Fruit fly (Drosophila melanogaster) whole organism, embryonic: ENCODE results near the gene CG15308.

ENCODE experiments used
- ATbp ChIP-seq: fragments of 200-800 bp; sonication (Bioruptor generic); optimal IDR thresholded peaks from 2 replicates; lab custom pipeline; 2017; ENCODE audit warnings: missing biosample characterization, mild to moderate bottlenecking, missing genetic modification characterization, missing genetic modification reagents
- Abd-B ChIP-seq: fragments of 200-800 bp; sonication (Bioruptor generic); optimal IDR thresholded peaks from 2 replicates; lab custom pipeline; 2018; ENCODE audit warnings: missing biosample characterization, mild to moderate bottlenecking, missing genetic modification characterization, moderate library complexity
- Awh ChIP-seq: fragments of 200-800 bp; sonication (Bioruptor generic); IDR thresholded peaks from 2 replicates; pipeline ENCODE4, ENCODE4 v1.3.6; 2022; ENCODE audit warnings: missing biosample characterization, missing genetic modification characterization
- CG12155 ChIP-seq: fragments of 200-800 bp; sonication (Bioruptor generic); optimal IDR thresholded peaks from 3 replicates; lab custom pipeline; 2016; ENCODE audit warnings: missing biosample characterization, missing genetic modification characterization
- CG12219 ChIP-seq: fragments of 200-800 bp; sonication (Bioruptor generic); optimal IDR thresholded peaks from 3 replicates; lab custom pipeline; 2018; ENCODE audit warnings: missing biosample characterization, mild to moderate bottlenecking, missing genetic modification characterization
- CG12236 ChIP-seq: fragments of 200-800 bp; sonication (Bioruptor generic); optimal IDR thresholded peaks from 2 replicates; lab custom pipeline; 2016; ENCODE audit warnings: missing biosample characterization, missing genetic modification characterization
- CG14860 ChIP-seq: fragments of 200-800 bp; sonication (Bioruptor generic); IDR thresholded peaks from 3 replicates; pipeline ENCODE4 v1.3.6; 2022; ENCODE audit warnings: missing biosample characterization, missing genetic modification characterization; ENCODE audit not compliant: partially characterized antibody
- CG15073 ChIP-seq: fragments of 200-800 bp; sonication (Bioruptor generic); optimal IDR thresholded peaks from 2 replicates; lab custom pipeline; 2016; ENCODE audit warnings: missing biosample characterization, missing genetic modification characterization
- CG17612 ChIP-seq: fragments of 200-800 bp; sonication (Bioruptor generic); IDR thresholded peaks from 2 replicates; pipeline ENCODE4 v1.3.6; 2022; ENCODE audit warnings: missing biosample characterization, missing genetic modification characterization
- CG17912 ChIP-seq: fragments of 200-800 bp; sonication (Bioruptor generic); optimal IDR thresholded peaks from 2 replicates; lab custom pipeline; 2018; ENCODE audit warnings: missing biosample characterization, mild to moderate bottlenecking, missing genetic modification characterization
- CG2120 ChIP-seq: fragments of 200-800 bp; sonication (Bioruptor generic); optimal IDR thresholded peaks from 3 replicates; lab custom pipeline; 2016; ENCODE audit warnings: missing biosample characterization, missing genetic modification characterization
- CG3065 ChIP-seq: fragments of 200-800 bp; sonication (Bioruptor generic); optimal IDR thresholded peaks from 2 replicates; lab custom pipeline; 2016; ENCODE audit warnings: missing biosample characterization, missing genetic modification characterization
- CG3726 ChIP-seq: fragments of 200-800 bp; sonication (Bioruptor generic); IDR thresholded peaks from 3 replicates; pipeline ENCODE4, ENCODE4 v1.3.6; 2022; ENCODE audit warnings: missing biosample characterization, missing genetic modification characterization
- CG43689 ChIP-seq: fragments of 200-800 bp; sonication (Bioruptor generic); IDR thresholded peaks from 2 replicates; pipeline ENCODE4 v1.3.6; 2022; ENCODE audit warnings: missing biosample characterization, missing genetic modification characterization
- CG4820 ChIP-seq: fragments of 200-800 bp; sonication (Bioruptor generic); optimal IDR thresholded peaks from 3 replicates; lab custom pipeline; 2016; ENCODE audit warnings: missing biosample characterization, missing genetic modification characterization
- CG6175 ChIP-seq: fragments of 200-800 bp; sonication (Bioruptor generic); IDR thresholded peaks from 3 replicates; pipeline ENCODE4 v1.3.6; 2022; ENCODE audit warnings: missing biosample characterization, missing genetic modification characterization
- CG6791 ChIP-seq: fragments of 200-800 bp; sonication (Bioruptor generic); IDR thresholded peaks from 3 replicates; pipeline ENCODE4 v1.3.6; 2022; ENCODE audit warnings: missing biosample characterization, missing genetic modification characterization; ENCODE audit not compliant: partially characterized antibody
- CG6854 ChIP-seq: fragments of 200-800 bp; sonication (Bioruptor generic); optimal IDR thresholded peaks from 3 replicates; lab custom pipeline; 2017; ENCODE audit warnings: missing biosample characterization, mild to moderate bottlenecking, missing genetic modification characterization
- CG8388 ChIP-seq: fragments of 200-800 bp; sonication (Bioruptor generic); optimal IDR thresholded peaks from 2 replicates; lab custom pipeline; 2019; ENCODE audit warnings: missing biosample characterization, mild to moderate bottlenecking, missing genetic modification characterization, moderate library complexity
- Dll ChIP-seq: fragments of 200-800 bp; sonication (Bioruptor generic); IDR thresholded peaks from 4 replicates; pipeline ENCODE4 v1.3.6; 2022; ENCODE audit warnings: missing biosample characterization, missing genetic modification characterization; ENCODE audit not compliant: partially characterized antibody
- HLH4C ChIP-seq: fragments of 200-800 bp; sonication (Bioruptor generic); IDR thresholded peaks from 3 replicates; pipeline ENCODE4 v1.3.6; 2022; ENCODE audit warnings: missing biosample characterization, missing genetic modification characterization; ENCODE audit not compliant: partially characterized antibody
- HmgZ ChIP-seq: fragments of 200-800 bp; sonication (Bioruptor generic); optimal IDR thresholded peaks from 2 replicates; lab custom pipeline; 2018; ENCODE audit warnings: missing biosample characterization, mild to moderate bottlenecking, missing genetic modification characterization
- Hr39 ChIP-seq: fragments of >200 bp; optimal IDR thresholded peaks from 2 replicates; lab custom pipeline; 2017
- Hsf ChIP-seq: fragments of 200-800 bp; sonication (Bioruptor generic); optimal IDR thresholded peaks from 3 replicates; lab custom pipeline; 2016; ENCODE audit warnings: missing biosample characterization, missing genetic modification characterization
- Jarid2 ChIP-seq: fragments of 200-800 bp; sonication (Bioruptor generic); optimal IDR thresholded peaks from 3 replicates; lab custom pipeline; 2017; ENCODE audit warnings: mild to moderate bottlenecking, missing biosample characterization, missing genetic modification reagents, missing genetic modification characterization
- PHDP ChIP-seq: fragments of 200-800 bp; sonication (Bioruptor generic); optimal IDR thresholded peaks from 3 replicates; lab custom pipeline; 2018; ENCODE audit warnings: missing biosample characterization, mild to moderate bottlenecking, missing genetic modification characterization, moderate library complexity
- Ptx1 ChIP-seq: fragments of 200-800 bp; sonication (Bioruptor generic); IDR thresholded peaks from 2 replicates; pipeline ENCODE4 v1.3.6; 2022; ENCODE audit warnings: missing biosample characterization, missing genetic modification characterization
- Sry-β ChIP-seq: fragments of 200-800 bp; sonication (Bioruptor generic); optimal IDR thresholded peaks from 2 replicates; lab custom pipeline; 2018; ENCODE audit warnings: missing biosample characterization, mild to moderate bottlenecking, missing genetic modification characterization, moderate library complexity
- ac ChIP-seq: fragments of 200-800 bp; sonication (Bioruptor generic); optimal IDR thresholded peaks from 3 replicates; lab custom pipeline; 2017; ENCODE audit warnings: missing biosample characterization, mild to moderate bottlenecking, missing genetic modification characterization
- aop ChIP-seq: fragments of 200-800 bp; sonication (Bioruptor generic); IDR thresholded peaks from 2 replicates; pipeline ENCODE4 v1.3.6; 2022; ENCODE audit warnings: missing biosample characterization, missing genetic modification characterization
- bcd ChIP-seq: fragments of 200-800 bp; sonication (Bioruptor generic); optimal IDR thresholded peaks from 2 replicates; lab custom pipeline; 2017; ENCODE audit warnings: missing biosample characterization, mild to moderate bottlenecking, missing genetic modification characterization
- croc ChIP-seq: fragments of 200-800 bp; sonication (Bioruptor generic); conservative IDR thresholded peaks from 3 replicates; pipeline ENCODE4 v1.3.6; 2022; ENCODE audit warnings: missing biosample characterization, missing genetic modification characterization
- dan ChIP-seq: fragments of 200-800 bp; sonication (Bioruptor generic); IDR thresholded peaks from 2 replicates; pipeline ENCODE4 v1.3.6; 2022; ENCODE audit warnings: missing biosample characterization, missing genetic modification characterization
- esg ChIP-seq: fragments of 200-800 bp; sonication (Bioruptor generic); conservative IDR thresholded peaks from 2 replicates; pipeline ENCODE4 v1.3.6; 2022; ENCODE audit warnings: missing biosample characterization, missing genetic modification characterization
- fd64A ChIP-seq: fragments of 200-800 bp; sonication (Bioruptor generic); optimal IDR thresholded peaks from 3 replicates; lab custom pipeline; 2018; ENCODE audit warnings: missing biosample characterization, mild to moderate bottlenecking, missing genetic modification characterization
- ftz-f1 ChIP-seq: fragments of 200-800 bp; sonication (Bioruptor generic); optimal IDR thresholded peaks from 2 replicates; lab custom pipeline; 2016; ENCODE audit warnings: missing biosample characterization, missing genetic modification characterization
- gem ChIP-seq: fragments of 200-800 bp; sonication (Bioruptor generic); optimal IDR thresholded peaks from 2 replicates; lab custom pipeline; 2019; ENCODE audit warnings: missing biosample characterization, mild to moderate bottlenecking, missing genetic modification characterization, moderate library complexity
- gsb ChIP-seq: fragments of 200-800 bp; sonication (Bioruptor generic); IDR thresholded peaks from 2 replicates; pipeline ENCODE4 v1.3.6; 2022; ENCODE audit warnings: missing biosample characterization, missing genetic modification characterization
- hbn ChIP-seq: fragments of 200-800 bp; sonication (Bioruptor generic); IDR thresholded peaks from 2 replicates; pipeline ENCODE4 v1.3.6; 2022; ENCODE audit warnings: missing biosample characterization, missing genetic modification characterization; ENCODE audit not compliant: partially characterized antibody
- nmo ChIP-seq: fragments of 200-800 bp; sonication (Bioruptor generic); optimal IDR thresholded peaks from 2 replicates; lab custom pipeline; 2018; ENCODE audit warnings: missing biosample characterization, mild to moderate bottlenecking, missing genetic modification characterization, moderate library complexity
- pho ChIP-seq: fragments of 200-800 bp; sonication (Bioruptor generic); optimal IDR thresholded peaks from 2 replicates; lab custom pipeline; 2016; ENCODE audit warnings: missing biosample characterization, missing genetic modification characterization
- salm ChIP-seq: fragments of 200-800 bp; sonication (Bioruptor generic); optimal IDR thresholded peaks from 2 replicates; lab custom pipeline; 2018; ENCODE audit warnings: missing biosample characterization, mild to moderate bottlenecking, missing genetic modification characterization
- sima ChIP-seq: fragments of 200-800 bp; sonication (Bioruptor generic); optimal IDR thresholded peaks from 2 replicates; lab custom pipeline; 2016; ENCODE audit warnings: missing biosample characterization, missing genetic modification characterization
- sqz ChIP-seq: fragments of 200-800 bp; sonication (Bioruptor generic); optimal IDR thresholded peaks from 3 replicates; lab custom pipeline; 2018; ENCODE audit warnings: missing biosample characterization, mild to moderate bottlenecking, missing genetic modification characterization
- ssp ChIP-seq: fragments of 200-800 bp; sonication (Bioruptor generic); IDR thresholded peaks from 2 replicates; pipeline ENCODE4 v1.3.6; 2022; ENCODE audit warnings: missing biosample characterization, missing genetic modification characterization
- tap ChIP-seq: fragments of 200-800 bp; optimal IDR thresholded peaks from 3 replicates; lab custom pipeline; 2019; ENCODE audit warnings: missing biosample characterization, mild to moderate bottlenecking, missing genetic modification characterization, moderate library complexity
- vfl ChIP-seq: fragments of 200-800 bp; sonication (Bioruptor generic); optimal IDR thresholded peaks from 2 replicates; lab custom pipeline; 2016; ENCODE audit warnings: missing biosample characterization, missing genetic modification characterization
- z ChIP-seq: fragments of 200-800 bp; sonication (Bioruptor generic); IDR thresholded peaks from 3 replicates; pipeline ENCODE4 v1.3.6; 2022; ENCODE audit warnings: missing biosample characterization, missing genetic modification characterization

CG15308 gene

dm6 chrX:10263165-10263956 lies 44.4 kb upstream of the CG15308 start, which contains the start of gene Hk (continued):
- TF ChIP-seq ssp (GFP tag; lab: Robert Waterston, UW) = no peak
- TF ChIP-seq Ptx1 = peak; percentile 34; the same call in 1 of the 2 replicates
- no peak for TF ChIP-seq Dll (GFP tag; lab: Robert Waterston, UW)
- TF ChIP-seq CG15073 (GFP tag; lab: Kevin White, UChicago) = no peak
- no peak for TF ChIP-seq CG6175 (GFP tag; lab: Robert Waterston, UW)
- TF ChIP-seq CG12155 (GFP tag; lab: Kevin White, UChicago) = peak; percentile 54
- no peak for TF ChIP-seq CG17912 (GFP tag; lab: Kevin White, UChicago)
- no peak for TF ChIP-seq CG14860
- TF ChIP-seq HmgZ (tag; lab: Kevin White, UChicago) = no peak
- peak; percentile 9 for TF ChIP-seq bcd
- TF ChIP-seq salm (tag; lab: Kevin White, UChicago) = no peak
- TF ChIP-seq Awh (GFP tag; lab: Robert Waterston, UW) = no peak
- TF ChIP-seq PHDP (tag; lab: Kevin White, UChicago) = peak; percentile 40
- TF ChIP-seq aop (GFP tag; lab: Robert Waterston, UW) = no peak
- no peak for TF ChIP-seq sqz (GFP tag; lab: Kevin White, UChicago)
- peak; percentile 83 for TF ChIP-seq CG2120
- TF ChIP-seq gsb (GFP tag; lab: Robert Waterston, UW) = no peak
- TF ChIP-seq z = no peak
- TF ChIP-seq nmo (GFP tag; lab: Kevin White, UChicago) = peak; percentile 20
- no peak for TF ChIP-seq fd64A (GFP tag; lab: Kevin White, UChicago)
- no peak for TF ChIP-seq CG12236 (GFP tag; lab: Kevin White, UChicago)
- TF ChIP-seq ac (GFP tag; lab: Kevin White, UChicago) = no peak
- TF ChIP-seq sima (GFP tag; lab: Kevin White, UChicago) = peak; percentile 2
- no peak for TF ChIP-seq CG43689 (GFP tag; lab: Robert Waterston, UW)
- 0 out of 2 replicates have a peak, but pooled peaks have one; percentile 16 for TF ChIP-seq esg (GFP tag; lab: Robert Waterston, UW)
- TF ChIP-seq CG8388 (GFP tag; lab: Kevin White, UChicago) = no peak
- TF ChIP-seq croc (GFP tag; lab: Robert Waterston, UW) = no peak
- TF ChIP-seq Jarid2 (GFP tag; lab: Kevin White, UChicago) = no peak
- TF ChIP-seq Sry-β (GFP tag; lab: Kevin White, UChicago) = no peak
- TF ChIP-seq CG12219 (GFP tag; lab: Kevin White, UChicago) = no peak
- no peak for TF ChIP-seq CG3726
- TF ChIP-seq CG17612 (GFP tag; lab: Robert Waterston, UW) = no peak
- peak; percentile 52 for TF ChIP-seq Hsf (GFP tag; lab: Kevin White, UChicago)
- TF ChIP-seq ftz-f1 = no peak
- peak; percentile 29 for TF ChIP-seq vfl (GFP tag; lab: Kevin White, UChicago)
- TF ChIP-seq tap = no peak
- TF ChIP-seq CG3065 (GFP tag; lab: Kevin White, UChicago) = no peak
- TF ChIP-seq Abd-B = no peak
- TF ChIP-seq hbn (GFP tag; lab: Robert Waterston, UW) = no peak
- TF ChIP-seq Hr39 (lab: Kevin White, UChicago) = no peak
- no peak for TF ChIP-seq dan
- TF ChIP-seq pho (GFP tag; lab: Kevin White, UChicago) = peak; percentile 44
- no peak for TF ChIP-seq CG6791 (GFP tag; lab: Robert Waterston, UW)
- no peak for TF ChIP-seq CG6854 (GFP tag; lab: Kevin White, UChicago)
- no peak for TF ChIP-seq HLH4C (GFP tag; lab: Robert Waterston, UW)
- no peak for TF ChIP-seq CG4820 (GFP tag; lab: Kevin White, UChicago)
- peak; percentile 67 for TF ChIP-seq gem (tag; lab: Kevin White, UChicago)
- no peak for TF ChIP-seq ATbp (GFP tag; lab: Kevin White, UChicago)
